Worm (Caenorhabditis elegans) whole organism, L3 larva: Measurements from ENCODE around the gene fbxb-95.

Experiments
- R02D3.7 ChIP-seq: fragments of 150-350 bp; optimal IDR thresholded peaks from 2 replicates; lab custom pipeline; 2014; ENCODE audit warnings: missing biosample characterization, missing genetic modification characterization
- ZK546.5 ChIP-seq: sonication (generic microtip); optimal IDR thresholded peaks from 2 replicates; lab custom pipeline; 2017; ENCODE audit warnings: missing biosample characterization, missing genetic modification characterization
- ama-1 ChIP-seq: fragments of 150-350 bp; optimal IDR thresholded peaks from 2 replicates; lab custom pipeline; 2018
- lin-39 ChIP-seq: fragments of 150-350 bp; optimal IDR thresholded peaks from 2 replicates; lab custom pipeline; 2018; ENCODE audit warnings: missing biosample characterization, missing genetic modification reagents, missing genetic modification characterization
- nhr-11 ChIP-seq: fragments of 150-350 bp; optimal IDR thresholded peaks from 2 replicates; lab custom pipeline; 2014; ENCODE audit warnings: missing biosample characterization, missing genetic modification characterization
- nhr-12 ChIP-seq: fragments of 150-350 bp; optimal IDR thresholded peaks from 2 replicates; lab custom pipeline; 2014; ENCODE audit warnings: missing biosample characterization, missing genetic modification characterization
- nhr-237 ChIP-seq: fragments of 150-350 bp; optimal IDR thresholded peaks from 2 replicates; lab custom pipeline; 2014; ENCODE audit warnings: missing biosample characterization, missing genetic modification characterization
- nhr-25 ChIP-seq: sonication (generic microtip); optimal IDR thresholded peaks from 2 replicates; lab custom pipeline; 2017; ENCODE audit warnings: missing biosample characterization, missing genetic modification characterization
- snpc-4 ChIP-seq: fragments of 150-350 bp; optimal IDR thresholded peaks from 2 replicates; lab custom pipeline; 2014; ENCODE audit warnings: missing biosample characterization, missing genetic modification characterization
- unc-39 ChIP-seq: sonication (generic microtip); optimal IDR thresholded peaks from 4 replicates; lab custom pipeline; 2017; ENCODE audit warnings: missing biosample characterization, missing genetic modification characterization
- unc-62 ChIP-seq: fragments of 150-350 bp; sonication (generic microtip); optimal IDR thresholded peaks from 4 replicates; lab custom pipeline; 2014; ENCODE audit warnings: missing biosample characterization, missing genetic modification reagents, missing genetic modification characterization
- ztf-11 ChIP-seq: fragments of 150-350 bp; optimal IDR thresholded peaks from 2 replicates; lab custom pipeline; 2014; ENCODE audit warnings: missing biosample characterization, missing genetic modification characterization

DNA sequence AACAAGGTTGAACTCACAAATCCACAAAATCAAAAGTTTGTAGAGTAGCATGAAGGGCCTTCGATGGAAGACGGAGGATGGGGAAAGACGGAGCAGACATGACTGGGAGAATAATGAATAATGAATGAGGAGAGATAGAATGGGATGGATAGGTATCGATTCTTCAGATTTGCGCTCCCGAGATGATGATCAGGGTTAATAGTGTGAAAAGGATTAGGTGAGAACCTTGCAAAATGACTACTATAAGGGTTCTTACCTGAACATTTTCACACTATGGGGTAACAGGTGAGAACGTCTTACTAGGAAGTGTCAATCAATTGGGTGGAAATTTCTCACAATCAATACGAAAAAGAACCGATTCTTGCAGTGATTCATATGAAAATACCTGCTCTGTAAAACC is 3.9 kb upstream of the fbxb-95 start, which contains the start of gene fbxb-96:
- TF ChIP-seq nhr-12 (tag; lab: Kevin White, UChicago) (no peak), snpc-4 (tag; lab: Kevin White, UChicago) (no peak), nhr-11 (tag; lab: Kevin White, UChicago) (no peak), lin-39 (tag; lab: Kevin White, UChicago) (no peak), unc-62 (GFP tag; lab: Kevin White, UChicago) (no peak), ZK546.5 (tag; lab: Kevin White, UChicago) (no peak), unc-39 (tag; lab: Kevin White, UChicago) (no peak), nhr-237 (tag; lab: Kevin White, UChicago) (no peak), nhr-25 (tag; lab: Kevin White, UChicago) (no peak), ama-1 (lab: Kevin White, UChicago) (no peak), R02D3.7 (tag; lab: Kevin White, UChicago) (no peak), ztf-11 (tag; lab: Kevin White, UChicago) (no peak)
